Fruit fly (Drosophila melanogaster) whole organism, embryonic: Measurements from ENCODE around the gene CG13484.

ENCODE experiments used
- Atf-2 ChIP-seq: fragments of 200-800 bp; sonication (Bioruptor generic); optimal IDR thresholded peaks from 2 replicates; lab custom pipeline; 2016; ENCODE audit warnings: missing biosample characterization, missing genetic modification characterization
- CG10366 ChIP-seq: fragments of 200-800 bp; sonication (Bioruptor generic); IDR thresholded peaks from 2 replicates; pipeline ENCODE4 v1.3.6; 2022; ENCODE audit warnings: missing biosample characterization, missing genetic modification characterization
- CG11247 ChIP-seq: fragments of 200-800 bp; sonication (Bioruptor generic); IDR thresholded peaks from 2 replicates; pipeline ENCODE4 v1.3.6; 2022; ENCODE audit warnings: missing biosample characterization, missing genetic modification characterization
- CG11695 ChIP-seq: fragments of 200-800 bp; sonication (Bioruptor generic); IDR thresholded peaks from 3 replicates; pipeline ENCODE4 v1.3.6; 2022; ENCODE audit warnings: missing biosample characterization, missing genetic modification characterization
- CG11696 ChIP-seq: fragments of 200-800 bp; sonication (Bioruptor generic); IDR thresholded peaks from 2 replicates; pipeline ENCODE4 v1.3.6; 2022; ENCODE audit warnings: missing biosample characterization, missing genetic modification characterization
- CG15269 ChIP-seq: fragments of 200-800 bp; sonication (Bioruptor generic); optimal IDR thresholded peaks from 2 replicates; lab custom pipeline; 2018; ENCODE audit warnings: missing biosample characterization, mild to moderate bottlenecking, missing genetic modification characterization, moderate library complexity
- CG17612 ChIP-seq: fragments of 200-800 bp; sonication (Bioruptor generic); IDR thresholded peaks from 2 replicates; pipeline ENCODE4 v1.3.6; 2022; ENCODE audit warnings: missing biosample characterization, missing genetic modification characterization
- CG33557 ChIP-seq: fragments of 200-800 bp; sonication (Bioruptor generic); optimal IDR thresholded peaks from 2 replicates; lab custom pipeline; 2019; ENCODE audit warnings: missing biosample characterization, mild to moderate bottlenecking, missing genetic modification characterization, moderate library complexity
- CG4404 ChIP-seq: fragments of 200-800 bp; sonication (Bioruptor generic); IDR thresholded peaks from 2 replicates; pipeline ENCODE4 v1.3.6; 2022; ENCODE audit warnings: missing biosample characterization, missing genetic modification characterization
- CG6683 ChIP-seq: fragments of 200-800 bp; sonication (Bioruptor generic); optimal IDR thresholded peaks from 2 replicates; lab custom pipeline; 2017; ENCODE audit warnings: missing biosample characterization, mild to moderate bottlenecking, missing genetic modification characterization, missing genetic modification reagents
- CG7372 ChIP-seq: fragments of 200-800 bp; sonication (Bioruptor generic); IDR thresholded peaks from 2 replicates; pipeline ENCODE4 v1.3.6; 2022; ENCODE audit warnings: missing biosample characterization, missing genetic modification characterization
- CG7839 ChIP-seq: fragments of 200-800 bp; sonication (Bioruptor generic); optimal IDR thresholded peaks from 3 replicates; lab custom pipeline; 2018; ENCODE audit warnings: missing biosample characterization, mild to moderate bottlenecking, missing genetic modification characterization, moderate library complexity
- CG8290 ChIP-seq, 3 experiments: fragments of 200-800 bp; sonication (Bioruptor generic); optimal IDR thresholded peaks; 2 replicates each; lab custom pipeline; 2016 to 2019; ENCODE audit warnings: missing biosample characterization in 3 of 3, missing genetic modification characterization in 3 of 3, mild to moderate bottlenecking in 2 of 3, moderate library complexity in 1 of 3
- CG9876 ChIP-seq: fragments of 200-800 bp; sonication (Bioruptor generic); optimal IDR thresholded peaks from 2 replicates; lab custom pipeline; 2016; ENCODE audit warnings: missing biosample characterization, missing genetic modification characterization
- Chrac-16 ChIP-seq: fragments of 200-800 bp; sonication (Bioruptor generic); optimal IDR thresholded peaks from 3 replicates; lab custom pipeline; 2016; ENCODE audit warnings: missing biosample characterization, missing genetic modification characterization
- Dad ChIP-seq: fragments of 200-800 bp; sonication (Bioruptor generic); optimal IDR thresholded peaks from 3 replicates; lab custom pipeline; 2016; ENCODE audit warnings: missing biosample characterization, missing genetic modification characterization
- HLH54F ChIP-seq: fragments of 200-800 bp; sonication (Bioruptor generic); optimal IDR thresholded peaks from 3 replicates; lab custom pipeline; 2016; ENCODE audit warnings: missing biosample characterization, missing genetic modification characterization
- HmgZ ChIP-seq: fragments of 200-800 bp; sonication (Bioruptor generic); optimal IDR thresholded peaks from 2 replicates; lab custom pipeline; 2018; ENCODE audit warnings: missing biosample characterization, mild to moderate bottlenecking, missing genetic modification characterization
- Hmr ChIP-seq: fragments of 200-800 bp; sonication (Bioruptor generic); optimal IDR thresholded peaks from 3 replicates; lab custom pipeline; 2017; ENCODE audit warnings: mild to moderate bottlenecking, missing biosample characterization, missing genetic modification reagents, missing genetic modification characterization
- Hr51 ChIP-seq, 2 experiments: fragments of 200-800 bp; sonication (Bioruptor generic); optimal IDR thresholded peaks; 2 replicates in 1 of 2; 3 replicates in 1 of 2; lab custom pipeline; 2016 to 2018; ENCODE audit warnings: missing biosample characterization in 2 of 2, missing genetic modification characterization in 2 of 2, mild to moderate bottlenecking in 1 of 2, moderate library complexity in 1 of 2
- NC2β ChIP-seq: fragments of 200-800 bp; sonication (Bioruptor generic); optimal IDR thresholded peaks from 2 replicates; lab custom pipeline; 2016; ENCODE audit warnings: missing biosample characterization, missing genetic modification characterization
- NFAT ChIP-seq: fragments of 200-800 bp; sonication (Bioruptor generic); IDR thresholded peaks from 2 replicates; pipeline ENCODE4 v1.3.6; 2022; ENCODE audit warnings: missing biosample characterization, missing genetic modification characterization
- Oaz ChIP-seq: fragments of 200-800 bp; sonication (Bioruptor generic); IDR thresholded peaks from 2 replicates; pipeline ENCODE4 v1.3.6; 2022; ENCODE audit warnings: missing biosample characterization, missing genetic modification characterization
- Sox100B ChIP-seq: fragments of 200-800 bp; sonication (Bioruptor generic); optimal IDR thresholded peaks from 3 replicates; lab custom pipeline; 2018; ENCODE audit warnings: missing biosample characterization, mild to moderate bottlenecking, missing genetic modification characterization
- Stat92E ChIP-seq, 3 experiments: fragments of >200 bp in 2 of 3; fragments of 200-800 bp in 1 of 3; sonication (Bioruptor generic) in 1 of 3; optimal IDR thresholded peaks; 2 replicates each; lab custom pipeline; 2017 to 2019; ENCODE audit warnings: missing biosample characterization in 3 of 3, missing genetic modification characterization in 3 of 3, mild to moderate bottlenecking in 1 of 3, moderate library complexity in 1 of 3
- Taf1 ChIP-seq: fragments of 200-800 bp; sonication (Bioruptor generic); IDR thresholded peaks from 2 replicates; pipeline ENCODE4 v1.3.6; 2022; ENCODE audit warnings: missing biosample characterization, missing genetic modification characterization
- Tbp ChIP-seq: fragments of >200 bp; optimal IDR thresholded peaks from 2 replicates; lab custom pipeline; 2018; ENCODE audit warnings: missing biosample characterization, missing genetic modification characterization
- bigmax ChIP-seq: fragments of 200-800 bp; sonication (Bioruptor generic); optimal IDR thresholded peaks from 2 replicates; lab custom pipeline; 2018; ENCODE audit warnings: missing biosample characterization, mild to moderate bottlenecking, missing genetic modification characterization
- bowl ChIP-seq: fragments of 200-800 bp; sonication (Bioruptor generic); IDR thresholded peaks from 2 replicates; pipeline ENCODE4 v1.3.6; 2022; ENCODE audit warnings: missing biosample characterization, missing genetic modification characterization
- chif ChIP-seq, 2 experiments: fragments of 200-800 bp; sonication (Bioruptor generic); optimal IDR thresholded peaks; 3 replicates each; lab custom pipeline; 2016; ENCODE audit warnings: missing biosample characterization in 2 of 2, missing genetic modification characterization in 2 of 2
- corto ChIP-seq: fragments of 200-800 bp; sonication (Bioruptor generic); optimal IDR thresholded peaks from 2 replicates; lab custom pipeline; 2016; ENCODE audit warnings: missing biosample characterization, mild to moderate bottlenecking, missing genetic modification characterization, moderate library complexity
- cwo ChIP-seq: fragments of 200-800 bp; sonication (Bioruptor generic); optimal IDR thresholded peaks from 3 replicates; lab custom pipeline; 2017; ENCODE audit warnings: missing biosample characterization, missing genetic modification characterization, mild to moderate bottlenecking, moderate library complexity, missing genetic modification reagents
- dm ChIP-seq: fragments of 200-800 bp; sonication (Bioruptor generic); optimal IDR thresholded peaks from 3 replicates; lab custom pipeline; 2016; ENCODE audit warnings: missing biosample characterization, missing genetic modification characterization
- dmrt11E ChIP-seq: fragments of 200-800 bp; sonication (Bioruptor generic); optimal IDR thresholded peaks from 3 replicates; lab custom pipeline; 2018; ENCODE audit warnings: missing biosample characterization, mild to moderate bottlenecking, missing genetic modification characterization, moderate library complexity
- fd3F ChIP-seq: fragments of 200-800 bp; sonication (Bioruptor generic); optimal IDR thresholded peaks from 2 replicates; lab custom pipeline; 2018; ENCODE audit warnings: missing biosample characterization, mild to moderate bottlenecking, missing genetic modification characterization, moderate library complexity
- fu2 ChIP-seq: fragments of 200-800 bp; sonication (Bioruptor generic); optimal IDR thresholded peaks from 2 replicates; lab custom pipeline; 2016; ENCODE audit warnings: missing biosample characterization, missing genetic modification characterization
- grau ChIP-seq: fragments of 200-800 bp; optimal IDR thresholded peaks from 3 replicates; lab custom pipeline; 2019; ENCODE audit warnings: missing biosample characterization, mild to moderate bottlenecking, missing genetic modification characterization, moderate library complexity
- knrl ChIP-seq: fragments of 200-800 bp; sonication (Bioruptor generic); IDR thresholded peaks from 3 replicates; pipeline ENCODE4 v1.3.6; 2022; ENCODE audit warnings: missing biosample characterization, missing genetic modification characterization; ENCODE audit not compliant: partially characterized antibody
- lbe ChIP-seq: fragments of 200-800 bp; sonication (Bioruptor generic); optimal IDR thresholded peaks from 2 replicates; lab custom pipeline; 2016; ENCODE audit warnings: missing biosample characterization, mild to moderate bottlenecking, missing genetic modification characterization
- lola ChIP-seq, 3 experiments: fragments of >200 bp in 2 of 3; fragments of 200-800 bp in 1 of 3; sonication (Bioruptor generic) in 1 of 3; optimal IDR thresholded peaks; 2 replicates each; lab custom pipeline; 2017 to 2019; ENCODE audit warnings: missing biosample characterization in 3 of 3, missing genetic modification characterization in 3 of 3, mild to moderate bottlenecking in 1 of 3, moderate library complexity in 1 of 3
- nerfin-1 ChIP-seq: fragments of 200-800 bp; sonication (Bioruptor generic); optimal IDR thresholded peaks from 3 replicates; lab custom pipeline; 2019; ENCODE audit warnings: missing biosample characterization, mild to moderate bottlenecking, missing genetic modification characterization, moderate library complexity
- onecut ChIP-seq: fragments of 200-800 bp; sonication (Bioruptor generic); IDR thresholded peaks from 2 replicates; pipeline ENCODE4 v1.3.6; 2022; ENCODE audit warnings: missing biosample characterization, missing genetic modification characterization
- psq ChIP-seq: fragments of 200-800 bp; sonication (Bioruptor generic); optimal IDR thresholded peaks from 2 replicates; lab custom pipeline; 2017; ENCODE audit warnings: missing biosample characterization, missing genetic modification characterization
- slbo ChIP-seq: fragments of 200-800 bp; sonication (Bioruptor generic); IDR thresholded peaks from 2 replicates; pipeline ENCODE4 v1.3.6; 2022; ENCODE audit warnings: missing biosample characterization, missing genetic modification characterization
- unpg ChIP-seq: fragments of 200-800 bp; sonication (Bioruptor generic); optimal IDR thresholded peaks from 3 replicates; lab custom pipeline; 2018; ENCODE audit warnings: missing biosample characterization, mild to moderate bottlenecking, missing genetic modification characterization, moderate library complexity
- vvl ChIP-seq: fragments of 200-800 bp; sonication (Bioruptor generic); IDR thresholded peaks from 2 replicates; pipeline ENCODE4 v1.3.6; 2022; ENCODE audit warnings: missing biosample characterization, missing genetic modification characterization
- wdn ChIP-seq: fragments of 200-800 bp; sonication (Bioruptor generic); IDR thresholded peaks from 2 replicates; pipeline ENCODE4 v1.3.6; 2022; ENCODE audit warnings: missing biosample characterization, missing genetic modification characterization
- zen ChIP-seq: fragments of 200-800 bp; sonication (Bioruptor generic); optimal IDR thresholded peaks from 3 replicates; lab custom pipeline; 2018; ENCODE audit warnings: missing biosample characterization, mild to moderate bottlenecking, missing genetic modification characterization, moderate library complexity

CG13484 gene

DNA sequence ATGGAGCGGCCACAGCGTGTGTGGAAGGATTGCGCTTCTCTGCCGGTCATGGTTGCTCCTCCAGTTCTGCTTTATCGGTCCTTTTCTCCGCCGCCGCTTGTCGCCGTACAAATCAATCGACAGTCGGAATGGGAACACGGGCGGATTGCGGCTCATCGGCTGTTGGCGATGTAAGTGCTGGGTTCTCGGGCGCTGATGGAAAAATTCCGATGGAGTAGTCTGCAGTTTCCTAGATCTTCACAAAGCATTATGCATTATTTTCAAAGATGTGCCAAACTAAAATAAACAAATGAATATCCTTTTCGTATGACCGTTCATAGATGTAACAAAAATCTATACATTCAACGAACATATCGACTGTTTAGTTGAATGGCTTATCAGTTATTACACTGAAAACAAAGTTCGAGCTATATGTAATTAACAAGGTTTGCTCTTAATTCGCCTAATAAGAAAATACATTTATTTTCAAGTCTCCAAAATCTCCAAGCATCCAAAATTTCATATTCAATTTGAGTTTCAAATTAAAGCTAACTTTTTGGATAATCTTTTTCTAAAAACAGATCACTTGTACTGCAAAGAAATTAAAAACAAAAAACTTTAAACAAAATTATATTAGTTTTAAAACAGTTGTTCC is 3.1 kb downstream of the CG13484 start, which contains the start of gene Neurl4 (continued):
- TF ChIP-seq CG33557 (peak; percentile 75), CG9876 (GFP tag; lab: Kevin White, UChicago) (peak; percentile 51), psq (peak; percentile 34), Hmr (GFP tag; lab: Kevin White, UChicago) (no peak), CG6683 (no peak), unpg (GFP tag; lab: Kevin White, UChicago) (no peak), lola (GFP tag; optimal IDR thresholded peaks at IDR 0.05; lab: Kevin White, UChicago) (peak in 1 of 3 experiments; percentile 69), CG4404 (GFP tag; lab: Robert Waterston, UW) (no peak), dm (peak; percentile 53), HmgZ (tag; lab: Kevin White, UChicago) (peak; percentile 84), CG7372 (GFP tag; lab: Robert Waterston, UW) (0 out of 2 replicates have a peak, but pooled peaks have one; percentile 8), grau (tag; lab: Kevin White, UChicago) (peak; percentile 82), Atf-2 (GFP tag; lab: Kevin White, UChicago) (peak; percentile 46), bigmax (no peak), onecut (GFP tag; lab: Robert Waterston, UW) (peak; percentile 54), Stat92E (GFP tag; optimal IDR thresholded peaks at IDR 0.05; lab: Kevin White, UChicago) (no peak), CG7839 (tag; lab: Kevin White, UChicago) (peak; percentile 81), NFAT (0 out of 2 replicates have a peak, but pooled peaks have one; percentile 4), CG11696 (GFP tag; lab: Robert Waterston, UW) (peak; percentile 38; the same call in 1 of the 2 replicates), cwo (GFP tag; lab: Kevin White, UChicago) (no peak), CG11695 (peak; percentile 54; the same call in 2 of the 3 replicates), fu2 (GFP tag; lab: Kevin White, UChicago) (peak; percentile 66), chif (GFP tag; optimal IDR thresholded peaks at IDR 0.05; lab: Kevin White, UChicago) (peak; percentile 10 to 74), Dad (GFP tag; lab: Kevin White, UChicago) (peak; percentile 27), corto (no peak), CG8290 (GFP tag; optimal IDR thresholded peaks at IDR 0.05; lab: Kevin White, UChicago) (no peak), CG8290 (tag; optimal IDR thresholded peaks at IDR 0.05; lab: Kevin White, UChicago) (no peak), Oaz (peak; percentile 24; the same call in 1 of the 2 replicates), nerfin-1 (tag; lab: Kevin White, UChicago) (peak; percentile 75), vvl (GFP tag; lab: Robert Waterston, UW) (peak; percentile 76), CG11247 (GFP tag; lab: Robert Waterston, UW) (peak; percentile 34; the same call in 1 of the 2 replicates), Hr51 (GFP tag; optimal IDR thresholded peaks at IDR 0.05; lab: Kevin White, UChicago) (peak in 1 of 2 experiments; percentile 13), Tbp (no peak), dmrt11E (peak; percentile 82), Sox100B (no peak), CG10366 (GFP tag; lab: Robert Waterston, UW) (peak; percentile 75), Chrac-16 (GFP tag; lab: Kevin White, UChicago) (peak; percentile 68), slbo (GFP tag; lab: Robert Waterston, UW) (peak; percentile 86), knrl (GFP tag; lab: Robert Waterston, UW) (no peak), Taf1 (GFP tag; lab: Robert Waterston, UW) (no peak), zen (tag; lab: Kevin White, UChicago) (peak; percentile 69), CG17612 (GFP tag; lab: Robert Waterston, UW) (no peak), wdn (peak; percentile 25; the same call in 1 of the 2 replicates), bowl (no peak), HLH54F (peak; percentile 52), CG15269 (tag; lab: Kevin White, UChicago) (no peak), fd3F (GFP tag; lab: Kevin White, UChicago) (peak; percentile 66), NC2β (GFP tag; lab: Kevin White, UChicago) (peak; percentile 62), lbe (GFP tag; lab: Kevin White, UChicago) (no peak)
